Fruit fly (Drosophila melanogaster): ENCODE data around the gene CG8958.

CG8958 gene

dm6 chrX:16111655-16112054 is 28.6 kb downstream of the CG8958 start:
- TF ChIP-seq CG8478 (optimal IDR thresholded peaks at IDR 0.05), result no peak
- TF ChIP-seq usp (GFP tag; optimal IDR thresholded peaks at IDR 0.05), result no peak

DNA sequence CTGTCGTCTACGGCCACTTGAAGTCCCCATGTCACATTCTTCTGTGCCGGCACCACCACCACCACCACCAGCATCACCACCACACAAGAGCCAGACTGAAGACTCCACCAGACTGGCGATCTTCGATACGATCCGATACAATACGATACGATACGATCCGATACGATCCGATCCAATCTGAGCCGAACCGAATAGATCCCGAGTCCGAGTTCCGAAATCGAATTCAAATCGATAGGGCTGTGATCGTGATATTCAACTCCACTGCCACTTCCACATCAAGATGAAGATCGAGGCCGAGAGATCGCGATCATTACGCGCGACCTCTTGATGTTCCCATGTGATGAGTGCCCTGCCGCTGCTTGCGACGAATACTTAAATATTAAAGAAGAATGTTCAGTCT is 41.2 kb downstream of the CG8958 start:
- no peak for TF ChIP-seq usp (GFP tag; optimal IDR thresholded peaks at IDR 0.05)
- no peak for TF ChIP-seq EcR (GFP tag; optimal IDR thresholded peaks at IDR 0.05)
- no peak for TF ChIP-seq CG8478 (optimal IDR thresholded peaks at IDR 0.05)
- TF ChIP-seq Dll (optimal IDR thresholded peaks at IDR 0.05), result no peak
- no peak for TF ChIP-seq psq (optimal IDR thresholded peaks at IDR 0.05)
- TF ChIP-seq pan (optimal IDR thresholded peaks at IDR 0.05), result no peak
